Worm (Caenorhabditis elegans) whole organism, mixed stage, embryonic: Measurements from ENCODE around the gene F21F8.5.

Experiments used
- M03D4.4 ChIP-seq: sonication (generic microtip); optimal IDR thresholded peaks from 2 replicates; lab custom pipeline; 2017; ENCODE audit warnings: mild to moderate bottlenecking, missing genetic modification characterization, missing compliant biosample characterization
- bed-3 ChIP-seq: fragments of 200-800 bp; sonication (Bioruptor generic); optimal IDR thresholded peaks from 3 replicates; lab custom pipeline; 2018; ENCODE audit warnings: mild to moderate bottlenecking, missing genetic modification characterization, moderate library complexity, missing compliant biosample characterization
- blmp-1 ChIP-seq: fragments of 150-350 bp; optimal IDR thresholded peaks from 2 replicates; lab custom pipeline; 2014; ENCODE audit warnings: missing biosample characterization, missing genetic modification characterization
- ceh-39 ChIP-seq: fragments of 150-350 bp; optimal IDR thresholded peaks from 2 replicates; lab custom pipeline; 2014; ENCODE audit warnings: missing biosample characterization, missing genetic modification characterization
- ceh-43 ChIP-seq: fragments of 200-800 bp; sonication (Bioruptor generic); optimal IDR thresholded peaks from 2 replicates; lab custom pipeline; 2018; ENCODE audit warnings: mild to moderate bottlenecking, missing genetic modification characterization, moderate library complexity, missing compliant biosample characterization
- ceh-83 ChIP-seq: fragments of 200-800 bp; sonication (Bioruptor generic); optimal IDR thresholded peaks from 2 replicates; lab custom pipeline; 2018; ENCODE audit warnings: mild to moderate bottlenecking, missing genetic modification characterization, missing compliant biosample characterization
- ces-1 ChIP-seq: fragments of 150-350 bp; optimal IDR thresholded peaks from 2 replicates; lab custom pipeline; 2014; ENCODE audit warnings: missing biosample characterization, missing genetic modification reagents, missing genetic modification characterization
- cnd-1 ChIP-seq: fragments of 200-800 bp; sonication (Bioruptor generic); optimal IDR thresholded peaks from 2 replicates; lab custom pipeline; 2018; ENCODE audit warnings: mild to moderate bottlenecking, missing genetic modification characterization, missing compliant biosample characterization
- elt-1 ChIP-seq: sonication (generic microtip); optimal IDR thresholded peaks from 2 replicates; lab custom pipeline; 2017; ENCODE audit warnings: missing genetic modification characterization, mild to moderate bottlenecking, missing compliant biosample characterization, antibody characterized with exemption, moderate library complexity, borderline replicate concordance; ENCODE audit not compliant: insufficient read depth
- elt-3 ChIP-seq: fragments of 150-350 bp; optimal IDR thresholded peaks from 2 replicates; lab custom pipeline; 2014; ENCODE audit warnings: missing biosample characterization, missing genetic modification characterization
- flh-1 ChIP-seq: fragments of 200-800 bp; sonication (Bioruptor generic); optimal IDR thresholded peaks from 2 replicates; lab custom pipeline; 2018; ENCODE audit warnings: mild to moderate bottlenecking, missing genetic modification characterization, moderate library complexity, missing compliant biosample characterization
- ham-2 ChIP-seq: fragments of 200-800 bp; sonication (Bioruptor generic); optimal IDR thresholded peaks from 2 replicates; lab custom pipeline; 2018; ENCODE audit warnings: mild to moderate bottlenecking, missing genetic modification characterization, missing compliant biosample characterization
- hlh-1 ChIP-seq: fragments of 150-350 bp; optimal IDR thresholded peaks from 2 replicates; lab custom pipeline; 2014; ENCODE audit warnings: missing biosample characterization, missing genetic modification reagents, missing genetic modification characterization
- lin-13 ChIP-seq: fragments of 150-350 bp; optimal IDR thresholded peaks from 2 replicates; lab custom pipeline; 2014; ENCODE audit warnings: missing biosample characterization, missing genetic modification characterization
- lsy-2 ChIP-seq: fragments of 150-350 bp; optimal IDR thresholded peaks from 2 replicates; lab custom pipeline; 2014; ENCODE audit warnings: missing biosample characterization, missing genetic modification characterization
- mab-5 ChIP-seq: fragments of 150-350 bp; optimal IDR thresholded peaks from 2 replicates; lab custom pipeline; 2014; ENCODE audit warnings: missing biosample characterization, missing genetic modification characterization
- mep-1 ChIP-seq: fragments of 150-350 bp; optimal IDR thresholded peaks from 2 replicates; lab custom pipeline; 2017; ENCODE audit warnings: missing biosample characterization, missing genetic modification reagents, missing genetic modification characterization, inconsistent platforms
- mls-2 ChIP-seq: sonication (generic microtip); optimal IDR thresholded peaks from 2 replicates; lab custom pipeline; 2016; ENCODE audit warnings: mild to moderate bottlenecking, missing genetic modification characterization, moderate library complexity, missing compliant biosample characterization
- nhr-12 ChIP-seq: fragments of 150-350 bp; optimal IDR thresholded peaks from 2 replicates; lab custom pipeline; 2014; ENCODE audit warnings: missing biosample characterization, missing genetic modification characterization
- nhr-237 ChIP-seq: fragments of 150-350 bp; optimal IDR thresholded peaks from 2 replicates; lab custom pipeline; 2014; ENCODE audit warnings: missing biosample characterization, missing genetic modification characterization
- nhr-28 ChIP-seq: fragments of 150-350 bp; optimal IDR thresholded peaks from 2 replicates; lab custom pipeline; 2014; ENCODE audit warnings: missing biosample characterization, missing genetic modification characterization
- nhr-76 ChIP-seq: sonication (generic microtip); optimal IDR thresholded peaks from 2 replicates; lab custom pipeline; 2017; ENCODE audit warnings: missing biosample characterization, missing genetic modification characterization
- pha-4 ChIP-seq: fragments of 150-350 bp; optimal IDR thresholded peaks from 2 replicates; lab custom pipeline; 2018; ENCODE audit warnings: missing biosample characterization, missing genetic modification reagents, missing genetic modification characterization
- sem-2 ChIP-seq: fragments of 200-800 bp; sonication (Bioruptor generic); optimal IDR thresholded peaks from 2 replicates; lab custom pipeline; 2018; ENCODE audit warnings: mild to moderate bottlenecking, missing genetic modification characterization, missing compliant biosample characterization
- snpc-4 ChIP-seq: fragments of 150-350 bp; optimal IDR thresholded peaks from 2 replicates; lab custom pipeline; 2014; ENCODE audit warnings: missing biosample characterization, missing genetic modification characterization
- sptf-1 ChIP-seq: sonication (generic microtip); optimal IDR thresholded peaks from 2 replicates; lab custom pipeline; 2017; ENCODE audit warnings: mild to moderate bottlenecking, missing genetic modification characterization, moderate library complexity, missing compliant biosample characterization
- tbx-8 ChIP-seq: fragments of 200-800 bp; sonication (Bioruptor generic); optimal IDR thresholded peaks from 2 replicates; lab custom pipeline; 2018; ENCODE audit warnings: mild to moderate bottlenecking, missing genetic modification characterization, moderate library complexity, missing compliant biosample characterization
- unc-120 ChIP-seq: sonication (generic microtip); optimal IDR thresholded peaks from 2 replicates; lab custom pipeline; 2017; ENCODE audit warnings: missing genetic modification characterization, missing compliant biosample characterization; ENCODE audit not compliant: poor library complexity, severe bottlenecking
- unc-62 ChIP-seq: fragments of 150-350 bp; optimal IDR thresholded peaks from 2 replicates; lab custom pipeline; 2014; ENCODE audit warnings: missing biosample characterization, missing genetic modification reagents, missing genetic modification characterization
- zip-8 ChIP-seq: fragments of 150-350 bp; optimal IDR thresholded peaks from 2 replicates; lab custom pipeline; 2014; ENCODE audit warnings: missing biosample characterization, missing genetic modification characterization
- ztf-11 ChIP-seq: fragments of 150-350 bp; optimal IDR thresholded peaks from 2 replicates; lab custom pipeline; 2014; ENCODE audit warnings: missing biosample characterization, missing genetic modification characterization

Gene F21F8.5

ce11 chrV:8291764-8292163 is 25.6 kb upstream of the F21F8.5 start, which contains the start of gene srg-33:
Gene srg-33 (plus strand): TSS chrV:8292064.
- TF ChIP-seq elt-1, result no peak
- TF ChIP-seq M03D4.4 (tag; lab: Kevin White, UChicago), result no peak
- no peak for TF ChIP-seq ceh-83
- no peak for TF ChIP-seq blmp-1 (tag; lab: Kevin White, UChicago)
- TF ChIP-seq zip-8 (tag; lab: Kevin White, UChicago), result no peak
- no peak for TF ChIP-seq sem-2
- TF ChIP-seq ztf-11 (tag; lab: Kevin White, UChicago), result no peak
- TF ChIP-seq tbx-8, result no peak
- no peak for TF ChIP-seq unc-120
- no peak for TF ChIP-seq pha-4 (tag; lab: Kevin White, UChicago)
- TF ChIP-seq sptf-1 (tag; lab: Kevin White, UChicago), result no peak
- TF ChIP-seq mab-5 (tag; lab: Kevin White, UChicago), result no peak
- no peak for TF ChIP-seq bed-3
- TF ChIP-seq mep-1, result no peak
- no peak for TF ChIP-seq flh-1
- TF ChIP-seq nhr-28 (tag; lab: Kevin White, UChicago), result no peak
- no peak for TF ChIP-seq ham-2
- TF ChIP-seq, all 35 proteins: peak for 0

ce11 chrV:8288125-8288806 is 22.1 kb upstream of the F21F8.5 start:
- TF ChIP-seq snpc-4 (tag; lab: Kevin White, UChicago), result no peak
- no peak for TF ChIP-seq mep-1
- no peak for TF ChIP-seq ham-2
- no peak for TF ChIP-seq blmp-1 (tag; lab: Kevin White, UChicago)
- TF ChIP-seq hlh-1 (tag; lab: Kevin White, UChicago), result no peak
- TF ChIP-seq nhr-76, result no peak
- TF ChIP-seq tbx-8, result no peak
- no peak for TF ChIP-seq unc-120
- no peak for TF ChIP-seq nhr-12 (tag; lab: Kevin White, UChicago)
- TF ChIP-seq zip-8 (tag; lab: Kevin White, UChicago), result no peak
- TF ChIP-seq cnd-1 (tag; lab: Kevin White, UChicago), result no peak
- TF ChIP-seq lsy-2 (tag; lab: Kevin White, UChicago), result no peak
- no peak for TF ChIP-seq mls-2 (tag; lab: Kevin White, UChicago)
- TF ChIP-seq ces-1 (GFP tag; lab: Kevin White, UChicago), result no peak
- no peak for TF ChIP-seq bed-3
- TF ChIP-seq flh-1, result no peak

ce11 chrV:8285455-8285854 is 19.3 kb upstream of the F21F8.5 start:
- TF ChIP-seq nhr-237 (tag; lab: Kevin White, UChicago) (no peak), ces-1 (GFP tag; lab: Kevin White, UChicago) (no peak), ceh-83 (no peak), nhr-28 (tag; lab: Kevin White, UChicago) (no peak), elt-3 (no peak), snpc-4 (tag; lab: Kevin White, UChicago) (no peak), bed-3 (no peak), unc-62 (GFP tag; lab: Kevin White, UChicago) (no peak), nhr-12 (tag; lab: Kevin White, UChicago) (no peak), pha-4 (tag; lab: Kevin White, UChicago) (no peak), zip-8 (tag; lab: Kevin White, UChicago) (no peak), lin-13 (no peak)

- no peak for TF ChIP-seq ztf-11 (tag; lab: Kevin White, UChicago)
- TF ChIP-seq lin-13, result no peak
- TF ChIP-seq nhr-237 (tag; lab: Kevin White, UChicago), result no peak
- no peak for TF ChIP-seq unc-120
- TF ChIP-seq pha-4 (tag; lab: Kevin White, UChicago), result no peak
- TF ChIP-seq ces-1 (GFP tag; lab: Kevin White, UChicago), result no peak
- TF ChIP-seq unc-62 (GFP tag; lab: Kevin White, UChicago), result no peak
Observed at ce11 chrV:8284800-8285199, 18.7 kb upstream of the F21F8.5 start, which contains the start of gene slc-17.5. Gene slc-17.5 (minus strand): TSS chrV:8284900.

ce11 chrV:8282933-8283332 is 16.8 kb upstream of the F21F8.5 start:
- TF ChIP-seq elt-3 (no peak), nhr-12 (tag; lab: Kevin White, UChicago) (no peak), mep-1 (no peak), nhr-28 (tag; lab: Kevin White, UChicago) (no peak), elt-1 (no peak), sem-2 (no peak), ceh-83 (no peak), sptf-1 (tag; lab: Kevin White, UChicago) (no peak), zip-8 (tag; lab: Kevin White, UChicago) (no peak), M03D4.4 (tag; lab: Kevin White, UChicago) (no peak), ces-1 (GFP tag; lab: Kevin White, UChicago) (no peak), ceh-43 (GFP tag; lab: Kevin White, UChicago) (no peak), snpc-4 (tag; lab: Kevin White, UChicago) (no peak), ceh-39 (tag; lab: Kevin White, UChicago) (no peak)
- TF ChIP-seq, all 35 proteins: peak for 0
